Worm (Caenorhabditis elegans): ENCODE measurements around the gene Y46H3D.1.

Gene Y46H3D.1

DNA sequence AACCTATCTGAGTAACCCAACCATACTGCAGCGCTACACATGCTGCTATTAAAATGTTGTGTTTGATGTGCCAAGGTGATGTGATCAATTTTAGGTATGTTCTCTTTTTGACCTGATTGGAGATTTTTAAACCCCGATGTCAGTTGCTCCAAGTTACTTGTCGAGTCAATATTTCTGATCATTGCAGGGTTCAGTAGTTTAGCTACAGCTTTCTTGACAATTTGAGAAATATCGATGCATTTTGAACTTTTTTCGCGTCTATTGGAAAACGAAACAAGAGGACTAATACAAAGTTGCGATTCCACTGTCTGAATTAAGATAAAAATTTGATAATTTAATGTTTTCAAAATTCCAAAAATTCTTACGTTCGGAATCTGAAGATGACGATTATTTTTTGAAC is 18.9 kb upstream of the Y46H3D.1 start:
- TF ChIP-seq vab-15 (tag; optimal IDR thresholded peaks at IDR 0.05) (no peak), nhr-76 (tag; optimal IDR thresholded peaks at IDR 0.05) (no peak), ceh-8 (GFP tag; optimal IDR thresholded peaks at IDR 0.05) (no peak), aly-2 (tag; optimal IDR thresholded peaks at IDR 0.05) (no peak), mab-9 (GFP tag; IDR thresholded peaks at IDR 0.05) (no peak), nhr-90 (tag; optimal IDR thresholded peaks at IDR 0.05; ENCODE audit: poor library complexity) (no peak), sup-37 (GFP tag; optimal IDR thresholded peaks at IDR 0.05) (no peak), hlh-4 (tag; optimal IDR thresholded peaks at IDR 0.05) (no peak)

DNA sequence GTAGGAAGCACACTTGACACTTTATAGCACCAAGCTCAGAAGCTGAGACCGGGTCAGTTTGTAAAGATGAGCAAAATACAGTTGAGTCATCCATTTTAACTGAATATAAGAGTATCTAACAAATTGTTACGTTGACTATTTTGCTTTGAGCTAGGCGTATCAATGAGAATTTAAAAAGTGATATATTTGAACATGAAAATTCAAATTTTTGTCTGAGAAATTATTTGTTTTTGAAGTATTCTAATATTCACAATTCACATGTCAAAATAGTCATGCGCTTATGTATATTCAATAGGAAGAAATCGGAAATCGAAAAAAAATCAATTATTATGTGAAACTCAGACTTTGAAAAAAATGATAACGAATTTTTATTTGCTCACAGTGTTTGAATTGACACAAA is 18.0 kb upstream of the Y46H3D.1 start, which contains the start of gene nhr-110:
Gene nhr-110 (minus strand): TSS at position 101 of the 400 bp plus-strand sequence.
- TF ChIP-seq egl-13 (tag; optimal IDR thresholded peaks at IDR 0.05) (no peak), aha-1 (tag; optimal IDR thresholded peaks at IDR 0.05) (no peak), ceh-63 (GFP tag; optimal IDR thresholded peaks at IDR 0.05) (no peak), ama-1 (optimal IDR thresholded peaks at IDR 0.05) (no peak), snu-23 (GFP tag; optimal IDR thresholded peaks at IDR 0.05) (no peak), vab-15 (tag; optimal IDR thresholded peaks at IDR 0.05) (no peak), ztf-11 (tag; optimal IDR thresholded peaks at IDR 0.05) (no peak), tbx-2 (tag; optimal IDR thresholded peaks at IDR 0.05) (no peak), elt-2 (tag; optimal IDR thresholded peaks at IDR 0.05) (no peak)

DNA sequence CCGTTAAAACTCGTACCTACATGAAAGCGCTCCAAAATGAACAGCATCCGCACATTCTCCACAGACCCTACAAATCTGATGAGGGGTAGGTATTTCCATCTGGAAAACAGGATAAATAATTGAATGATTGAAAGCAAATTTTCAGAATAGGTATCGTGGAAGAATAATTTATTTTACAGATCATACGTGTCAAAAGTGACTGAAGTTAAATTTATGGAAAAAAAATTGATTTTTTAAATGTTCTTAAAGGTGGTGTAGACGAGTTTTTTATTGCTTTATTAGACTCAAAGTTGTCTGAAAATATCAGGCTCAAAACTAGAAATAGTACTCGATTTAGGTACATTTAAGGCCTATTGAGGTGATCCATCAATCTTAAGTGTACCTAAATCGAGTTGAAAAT is 15.6 kb upstream of the Y46H3D.1 start, which contains the start of gene nhr-237:
Gene nhr-237 (minus strand): TSS at position 101 of the 400 bp plus-strand sequence.
- no peak for TF ChIP-seq F16B12.6 (tag; optimal IDR thresholded peaks at IDR 0.05)
- no peak for TF ChIP-seq ceh-8 (GFP tag; optimal IDR thresholded peaks at IDR 0.05)
- no peak for TF ChIP-seq alr-1 (tag; optimal IDR thresholded peaks at IDR 0.05; ENCODE audit: borderline replicate concordance)
- TF ChIP-seq egl-27 (tag; optimal IDR thresholded peaks at IDR 0.05): no peak
- TF ChIP-seq nhr-47 (tag; optimal IDR thresholded peaks at IDR 0.05): no peak
- TF ChIP-seq Y116A8C.19 (tag; optimal IDR thresholded peaks at IDR 0.05; ENCODE audit: borderline replicate concordance): no peak
- TF ChIP-seq ces-1 (GFP tag; optimal IDR thresholded peaks at IDR 0.05): no peak
- TF ChIP-seq dsc-1 (tag; optimal IDR thresholded peaks at IDR 0.05): no peak
- no peak for TF ChIP-seq skn-1 (tag; optimal IDR thresholded peaks at IDR 0.05)
- no peak for TF ChIP-seq fos-1 (tag; optimal IDR thresholded peaks at IDR 0.05)
- TF ChIP-seq nhr-84 (tag; optimal IDR thresholded peaks at IDR 0.05): no peak
- no peak for TF ChIP-seq unc-86 (tag; optimal IDR thresholded peaks at IDR 0.05)
- TF ChIP-seq efl-1 (optimal IDR thresholded peaks at IDR 0.05): no peak
- TF ChIP-seq efl-1 (GFP tag; optimal IDR thresholded peaks at IDR 0.05 in 1 of 2): no peak
- TF ChIP-seq aly-2 (tag; optimal IDR thresholded peaks at IDR 0.05): no peak
- TF ChIP-seq dpl-1 (GFP tag; optimal IDR thresholded peaks at IDR 0.05): no peak
- no peak for TF ChIP-seq elt-2 (tag; optimal IDR thresholded peaks at IDR 0.05)

DNA sequence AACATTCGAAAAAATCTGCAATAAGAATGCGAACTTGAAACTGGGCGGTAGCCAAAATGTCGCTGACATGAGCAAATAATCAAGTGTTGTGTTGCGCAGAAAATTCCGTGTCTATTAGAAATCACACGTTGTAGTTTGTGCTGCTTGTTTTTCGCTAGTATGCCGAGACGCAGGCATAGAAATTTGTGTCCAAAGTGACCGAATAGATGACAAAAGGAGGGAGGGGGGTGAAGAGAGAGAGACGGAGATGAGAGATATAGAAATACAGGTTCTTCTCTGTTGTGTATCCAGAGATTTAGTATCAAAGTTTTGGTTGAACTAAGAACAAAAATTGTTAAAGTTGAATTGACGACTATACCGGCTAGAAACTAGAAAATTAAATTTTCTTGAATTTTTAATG is 15.0 kb upstream of the Y46H3D.1 start:
- TF ChIP-seq nhr-11 (tag; optimal IDR thresholded peaks at IDR 0.05): peak; percentile 3
- TF ChIP-seq nhr-77 (tag; optimal IDR thresholded peaks at IDR 0.05): peak; percentile 96
- peak; percentile 35 for TF ChIP-seq jun-1 (tag; optimal IDR thresholded peaks at IDR 0.05)
- peak; percentile 83 for TF ChIP-seq nhr-28 (tag; optimal IDR thresholded peaks at IDR 0.05)
- no peak for TF ChIP-seq irx-1 (tag; optimal IDR thresholded peaks at IDR 0.05)
- TF ChIP-seq vab-15 (tag; optimal IDR thresholded peaks at IDR 0.05): no peak
- peak in 2 of 3 experiments; percentile 10 to 17 for TF ChIP-seq ceh-82 (tag; optimal IDR thresholded peaks at IDR 0.05)
- TF ChIP-seq fkh-8 (tag; optimal IDR thresholded peaks at IDR 0.05): peak; percentile 30
- TF ChIP-seq C16A3.4 (tag; optimal IDR thresholded peaks at IDR 0.05): no peak
- TF ChIP-seq nhr-237 (tag; optimal IDR thresholded peaks at IDR 0.05): no peak
- peak; percentile 5 to 6 for TF ChIP-seq efl-1 (optimal IDR thresholded peaks at IDR 0.05)
- no peak for TF ChIP-seq efl-1 (GFP tag; optimal IDR thresholded peaks at IDR 0.05 in 1 of 2)
- no peak for TF ChIP-seq lir-3 (tag; optimal IDR thresholded peaks at IDR 0.05; ENCODE audit: poor library complexity)
- peak in 1 of 2 experiments; percentile 25 for TF ChIP-seq lsy-2 (tag; optimal IDR thresholded peaks at IDR 0.05)
- peak; percentile 67 for TF ChIP-seq nhr-71 (tag; optimal IDR thresholded peaks at IDR 0.05)
- TF ChIP-seq nhr-12 (tag; optimal IDR thresholded peaks at IDR 0.05): no peak
- TF ChIP-seq ceh-8 (GFP tag; optimal IDR thresholded peaks at IDR 0.05): no peak
- TF ChIP-seq nhr-47 (tag; optimal IDR thresholded peaks at IDR 0.05): no peak
- TF ChIP-seq sox-4 (tag; optimal IDR thresholded peaks at IDR 0.05): no peak
- TF ChIP-seq ceh-63 (GFP tag; optimal IDR thresholded peaks at IDR 0.05): no peak
- TF ChIP-seq tbx-2 (tag; optimal IDR thresholded peaks at IDR 0.05): peak; percentile 45
- no peak for TF ChIP-seq elt-2 (tag; optimal IDR thresholded peaks at IDR 0.05)
- TF ChIP-seq nhr-20 (tag; optimal IDR thresholded peaks at IDR 0.05): peak; percentile 83
- no peak for TF ChIP-seq ceh-88 (GFP tag; IDR thresholded peaks at IDR 0.05)
- TF ChIP-seq grh-1 (GFP tag; IDR thresholded peaks at IDR 0.05): no peak
- peak; percentile 47 for TF ChIP-seq nhr-90 (tag; optimal IDR thresholded peaks at IDR 0.05; ENCODE audit: poor library complexity)
